Fruit fly (Drosophila melanogaster) whole organism, prepupa: ENCODE data around the gene CG31516.

Source experiments
- Blimp-1 ChIP-seq: fragments of 200-800 bp; sonication (Bioruptor generic); optimal IDR thresholded peaks from 3 replicates; lab custom pipeline; 2017; ENCODE audit warnings: missing biosample characterization, missing genetic modification characterization, mild to moderate bottlenecking, moderate library complexity, missing genetic modification reagents
- CG15336 ChIP-seq: fragments of 200-800 bp; sonication (Bioruptor generic); IDR thresholded peaks from 2 replicates; pipeline ENCODE4 v1.3.6; 2022; ENCODE audit warnings: missing biosample characterization, missing genetic modification characterization
- CG16779 ChIP-seq: fragments of 200-800 bp; sonication (Bioruptor generic); optimal IDR thresholded peaks from 3 replicates; lab custom pipeline; 2017; ENCODE audit warnings: missing biosample characterization, mild to moderate bottlenecking, missing genetic modification characterization
- CG6854 ChIP-seq: fragments of 200-800 bp; sonication (Bioruptor generic); optimal IDR thresholded peaks from 2 replicates; lab custom pipeline; 2017; ENCODE audit warnings: missing biosample characterization, mild to moderate bottlenecking, missing genetic modification characterization
- CG8632 ChIP-seq: fragments of 200-800 bp; sonication (Bioruptor generic); optimal IDR thresholded peaks from 3 replicates; lab custom pipeline; 2016; ENCODE audit warnings: missing biosample characterization, missing genetic modification characterization
- OdsH ChIP-seq: fragments of 200-800 bp; sonication (Bioruptor generic); optimal IDR thresholded peaks from 3 replicates; lab custom pipeline; 2016; ENCODE audit warnings: missing biosample characterization, missing genetic modification characterization
- eg ChIP-seq: fragments of 200-800 bp; sonication (Bioruptor generic); IDR thresholded peaks from 3 replicates; pipeline ENCODE4 v1.3.6; 2022; ENCODE audit warnings: missing biosample characterization, missing genetic modification characterization

DNA sequence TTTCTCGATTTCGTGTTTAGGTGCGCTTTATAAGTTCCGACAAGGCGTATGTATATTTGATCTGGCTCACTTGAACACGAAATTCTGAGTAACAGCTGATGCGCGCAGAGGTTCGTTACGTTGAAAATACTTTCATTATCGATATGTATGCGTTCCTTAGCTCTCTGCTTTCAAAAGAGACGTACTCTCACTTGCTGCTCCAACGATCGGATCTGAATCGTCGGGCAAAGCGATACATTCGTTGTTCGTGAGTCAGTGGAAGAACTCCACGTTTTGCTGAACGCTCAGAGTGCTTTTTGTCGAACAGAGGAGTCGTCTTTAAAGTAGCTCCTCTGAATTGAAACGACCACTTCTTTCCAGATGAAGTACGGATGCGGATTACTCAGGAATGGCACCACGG is 22.9 kb downstream of the CG31516 start, which contains the start of gene beta-Man:
- no peak for TF ChIP-seq CG15336 (GFP tag; lab: Robert Waterston, UW)
- peak; percentile 65 for TF ChIP-seq CG6854 (GFP tag; lab: Kevin White, UChicago)
- TF ChIP-seq OdsH: no peak
- TF ChIP-seq Blimp-1 (GFP tag; lab: Kevin White, UChicago): peak; percentile 81
- TF ChIP-seq eg (GFP tag; lab: Robert Waterston, UW): no peak
- no peak for TF ChIP-seq CG8632 (GFP tag; lab: Kevin White, UChicago)
- TF ChIP-seq CG16779 (tag; lab: Kevin White, UChicago): no peak
